Worm (Caenorhabditis elegans): Measurements from ENCODE around the gene wht-8.

DNA sequence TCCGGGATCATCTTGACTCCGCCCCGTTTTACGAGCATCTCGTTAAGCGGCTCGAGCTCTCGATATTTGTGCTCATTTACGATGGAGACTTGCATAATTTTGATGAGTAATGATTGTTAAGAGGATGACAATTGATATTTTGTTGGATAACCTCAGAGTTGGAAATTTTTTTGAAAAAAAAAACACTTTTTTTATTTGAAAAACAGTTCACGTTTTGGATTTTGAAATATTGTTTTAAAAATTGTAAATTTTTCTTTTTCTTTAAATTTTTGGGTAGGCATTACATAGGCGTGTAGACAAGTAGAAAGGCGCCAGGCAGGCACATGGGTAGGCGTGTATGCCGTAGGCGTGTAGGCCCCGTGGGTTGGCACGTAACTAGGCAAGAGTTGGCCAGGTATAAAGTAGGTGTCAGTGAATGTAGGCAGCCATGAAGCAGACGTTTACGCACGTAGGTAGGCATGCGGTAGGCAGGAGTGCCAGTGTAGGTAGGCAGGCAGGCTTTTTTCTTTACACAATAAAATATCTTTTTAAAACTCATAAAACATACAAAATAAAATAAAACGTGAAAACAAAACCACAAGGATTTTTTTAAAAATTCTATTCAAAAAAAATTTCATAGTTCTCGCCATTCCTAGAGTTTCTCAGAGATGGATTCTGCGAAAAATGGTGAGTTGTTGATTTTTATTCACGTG lies at the start of gene wht-8, which contains the start of gene tbx-34:
- no peak for TF ChIP-seq W03F9.2 (tag; optimal IDR thresholded peaks at IDR 0.05)
- no peak for TF ChIP-seq him-1 (tag; optimal IDR thresholded peaks at IDR 0.05)
- TF ChIP-seq dao-5 (tag; optimal IDR thresholded peaks at IDR 0.05): no peak

Data from whole organism, L4/young adult.